Fruit fly (Drosophila melanogaster) whole organism, embryonic: ENCODE data around the gene CG3434.
A peak's percentile ranks its signal among the peaks of the same experiment; 100 is the strongest.

Experiments
- CG10462 ChIP-seq: fragments of 200-800 bp; sonication (Bioruptor generic); optimal IDR thresholded peaks from 2 replicates; lab custom pipeline; 2016; ENCODE audit warnings: missing biosample characterization, missing genetic modification characterization
- CG12236 ChIP-seq: fragments of 200-800 bp; sonication (Bioruptor generic); optimal IDR thresholded peaks from 2 replicates; lab custom pipeline; 2016; ENCODE audit warnings: missing biosample characterization, missing genetic modification characterization
- CG14014 ChIP-seq: fragments of 200-800 bp; sonication (Bioruptor generic); IDR thresholded peaks from 2 replicates; pipeline ENCODE4 v1.3.6; 2022; ENCODE audit warnings: missing biosample characterization, missing genetic modification characterization
- CG15269 ChIP-seq: fragments of 200-800 bp; sonication (Bioruptor generic); optimal IDR thresholded peaks from 2 replicates; lab custom pipeline; 2018; ENCODE audit warnings: missing biosample characterization, mild to moderate bottlenecking, missing genetic modification characterization, moderate library complexity
- CG15479 ChIP-seq: fragments of 200-800 bp; sonication (Bioruptor generic); optimal IDR thresholded peaks from 3 replicates; lab custom pipeline; 2019; ENCODE audit warnings: missing biosample characterization, mild to moderate bottlenecking, missing genetic modification characterization, moderate library complexity
- CG1602 ChIP-seq: fragments of 200-800 bp; sonication (Bioruptor generic); optimal IDR thresholded peaks from 3 replicates; lab custom pipeline; 2016; ENCODE audit warnings: missing biosample characterization, missing genetic modification characterization
- CG16813 ChIP-seq: fragments of 200-800 bp; sonication (Bioruptor generic); IDR thresholded peaks from 3 replicates; pipeline ENCODE4 v1.3.6; 2022; ENCODE audit warnings: missing biosample characterization, missing genetic modification characterization; ENCODE audit not compliant: partially characterized antibody
- CG17385 ChIP-seq: fragments of 200-800 bp; sonication (Bioruptor generic); optimal IDR thresholded peaks from 3 replicates; lab custom pipeline; 2018; ENCODE audit warnings: missing biosample characterization, mild to moderate bottlenecking, missing genetic modification characterization
- CG17568 ChIP-seq: fragments of 200-800 bp; sonication (Bioruptor generic); optimal IDR thresholded peaks from 2 replicates; lab custom pipeline; 2018; ENCODE audit warnings: missing biosample characterization, mild to moderate bottlenecking, missing genetic modification characterization, moderate library complexity
- CG2116 ChIP-seq: fragments of 200-800 bp; sonication (Bioruptor generic); optimal IDR thresholded peaks from 3 replicates; lab custom pipeline; 2018; ENCODE audit warnings: missing biosample characterization, mild to moderate bottlenecking, missing genetic modification characterization
- CG2120 ChIP-seq: fragments of 200-800 bp; sonication (Bioruptor generic); optimal IDR thresholded peaks from 3 replicates; lab custom pipeline; 2016; ENCODE audit warnings: missing biosample characterization, missing genetic modification characterization
- CG2199 ChIP-seq: fragments of 200-800 bp; sonication (Bioruptor generic); IDR thresholded peaks from 3 replicates; pipeline ENCODE4 v1.3.6; 2022; ENCODE audit warnings: missing biosample characterization, missing genetic modification characterization
- CG3847 ChIP-seq: fragments of 200-800 bp; sonication (Bioruptor generic); IDR thresholded peaks from 2 replicates; pipeline ENCODE4 v1.3.6; 2022; ENCODE audit warnings: missing biosample characterization, missing genetic modification characterization
- CG7745 ChIP-seq: fragments of 200-800 bp; sonication (Bioruptor generic); optimal IDR thresholded peaks from 2 replicates; lab custom pipeline; 2018; ENCODE audit warnings: missing biosample characterization, mild to moderate bottlenecking, missing genetic modification characterization, moderate library complexity
- CG7928 ChIP-seq: fragments of 200-800 bp; sonication (Bioruptor generic); optimal IDR thresholded peaks from 2 replicates; lab custom pipeline; 2017; ENCODE audit warnings: missing biosample characterization, mild to moderate bottlenecking, missing genetic modification characterization
- CG7987 ChIP-seq: fragments of 200-800 bp; sonication (Bioruptor generic); optimal IDR thresholded peaks from 2 replicates; lab custom pipeline; 2018; ENCODE audit warnings: missing biosample characterization, mild to moderate bottlenecking, missing genetic modification characterization, moderate library complexity
- CG9609 ChIP-seq: fragments of 200-800 bp; sonication (Bioruptor generic); optimal IDR thresholded peaks from 3 replicates; lab custom pipeline; 2016; ENCODE audit warnings: missing biosample characterization, missing genetic modification characterization
- CG9797 ChIP-seq: fragments of 200-800 bp; sonication (Bioruptor generic); optimal IDR thresholded peaks from 3 replicates; lab custom pipeline; 2018; ENCODE audit warnings: missing biosample characterization, mild to moderate bottlenecking, missing genetic modification characterization
- CHES-1-like ChIP-seq: fragments of 200-800 bp; sonication (Bioruptor generic); optimal IDR thresholded peaks from 2 replicates; lab custom pipeline; 2016; ENCODE audit warnings: missing biosample characterization, missing genetic modification characterization
- CkIIα-i1 ChIP-seq: fragments of 200-800 bp; sonication (Bioruptor generic); IDR thresholded peaks from 2 replicates; pipeline ENCODE4 v1.3.6; 2022; ENCODE audit warnings: missing biosample characterization, missing genetic modification characterization
- HHEX ChIP-seq: fragments of 200-800 bp; sonication (Bioruptor generic); optimal IDR thresholded peaks from 3 replicates; lab custom pipeline; 2017; ENCODE audit warnings: missing biosample characterization, mild to moderate bottlenecking, missing genetic modification characterization, missing genetic modification reagents
- Lim3 ChIP-seq: fragments of 200-800 bp; sonication (Bioruptor generic); IDR thresholded peaks from 2 replicates; pipeline ENCODE4 v1.3.6; 2022; ENCODE audit warnings: missing biosample characterization, missing genetic modification characterization
- MESR4 ChIP-seq: fragments of 200-800 bp; sonication (Bioruptor generic); optimal IDR thresholded peaks from 2 replicates; lab custom pipeline; 2018; ENCODE audit warnings: missing biosample characterization, mild to moderate bottlenecking, missing genetic modification characterization, moderate library complexity
- Myb ChIP-seq: fragments of 200-800 bp; sonication (Bioruptor generic); optimal IDR thresholded peaks from 2 replicates; lab custom pipeline; 2016; ENCODE audit warnings: missing biosample characterization, missing genetic modification characterization
- NfI ChIP-seq: fragments of 200-800 bp; sonication (Bioruptor generic); optimal IDR thresholded peaks from 3 replicates; lab custom pipeline; 2018; ENCODE audit warnings: missing biosample characterization, mild to moderate bottlenecking, missing genetic modification characterization, moderate library complexity
- Oli ChIP-seq: fragments of 200-800 bp; sonication (Bioruptor generic); optimal IDR thresholded peaks from 2 replicates; lab custom pipeline; 2018; ENCODE audit warnings: missing biosample characterization, mild to moderate bottlenecking, missing genetic modification characterization, moderate library complexity
- Rx ChIP-seq: fragments of 200-800 bp; sonication (Bioruptor generic); IDR thresholded peaks from 2 replicates; pipeline ENCODE4 v1.3.6; 2022; ENCODE audit warnings: missing biosample characterization, missing genetic modification characterization
- Scr ChIP-seq: fragments of 200-800 bp; sonication (Bioruptor generic); IDR thresholded peaks from 2 replicates; pipeline ENCODE4 v1.3.6; 2022; ENCODE audit warnings: missing biosample characterization, missing genetic modification characterization; ENCODE audit not compliant: partially characterized antibody
- Sry-β ChIP-seq: fragments of 200-800 bp; sonication (Bioruptor generic); optimal IDR thresholded peaks from 2 replicates; lab custom pipeline; 2018; ENCODE audit warnings: missing biosample characterization, mild to moderate bottlenecking, missing genetic modification characterization, moderate library complexity
- abd-A ChIP-seq: fragments of 200-800 bp; sonication (Bioruptor generic); optimal IDR thresholded peaks from 3 replicates; lab custom pipeline; 2019; ENCODE audit warnings: missing biosample characterization, mild to moderate bottlenecking, missing genetic modification characterization, moderate library complexity
- ash1 ChIP-seq: fragments of 200-800 bp; sonication (Bioruptor generic); optimal IDR thresholded peaks from 2 replicates; lab custom pipeline; 2018; ENCODE audit warnings: missing biosample characterization, mild to moderate bottlenecking, missing genetic modification characterization
- cato ChIP-seq: fragments of 200-800 bp; sonication (Bioruptor generic); optimal IDR thresholded peaks from 2 replicates; lab custom pipeline; 2016; ENCODE audit warnings: missing biosample characterization, missing genetic modification characterization, borderline replicate concordance
- crp ChIP-seq, 2 experiments: fragments of 200-800 bp; sonication (Bioruptor generic); optimal IDR thresholded peaks; 2 replicates in 1 of 2; 3 replicates in 1 of 2; lab custom pipeline; 2017; ENCODE audit warnings: missing biosample characterization in 2 of 2, missing genetic modification characterization in 2 of 2, mild to moderate bottlenecking in 1 of 2, moderate library complexity in 1 of 2
- dimm ChIP-seq: fragments of 200-800 bp; sonication (Bioruptor generic); IDR thresholded peaks from 2 replicates; pipeline ENCODE4 v1.3.6; 2022; ENCODE audit warnings: missing biosample characterization, missing genetic modification characterization
- gcm ChIP-seq: fragments of 200-800 bp; sonication (Bioruptor generic); optimal IDR thresholded peaks from 2 replicates; lab custom pipeline; 2019; ENCODE audit warnings: missing biosample characterization, mild to moderate bottlenecking, missing genetic modification characterization, moderate library complexity
- hbn ChIP-seq: fragments of 200-800 bp; sonication (Bioruptor generic); IDR thresholded peaks from 2 replicates; pipeline ENCODE4 v1.3.6; 2022; ENCODE audit warnings: missing biosample characterization, missing genetic modification characterization; ENCODE audit not compliant: partially characterized antibody
- jigr1 ChIP-seq: fragments of 200-800 bp; sonication (Bioruptor generic); IDR thresholded peaks from 3 replicates; pipeline ENCODE4 v1.3.6; 2022; ENCODE audit warnings: missing biosample characterization, missing genetic modification characterization
- kah ChIP-seq: fragments of 200-800 bp; sonication (Bioruptor generic); optimal IDR thresholded peaks from 2 replicates; lab custom pipeline; 2018; ENCODE audit warnings: missing biosample characterization, mild to moderate bottlenecking, missing genetic modification characterization
- lbe ChIP-seq: fragments of 200-800 bp; sonication (Bioruptor generic); optimal IDR thresholded peaks from 2 replicates; lab custom pipeline; 2016; ENCODE audit warnings: missing biosample characterization, mild to moderate bottlenecking, missing genetic modification characterization
- mam ChIP-seq: fragments of 200-800 bp; sonication (Bioruptor generic); optimal IDR thresholded peaks from 3 replicates; lab custom pipeline; 2016; ENCODE audit warnings: missing biosample characterization, missing genetic modification characterization
- pnt ChIP-seq: fragments of 200-800 bp; sonication (Bioruptor generic); optimal IDR thresholded peaks from 3 replicates; lab custom pipeline; 2016; ENCODE audit warnings: missing biosample characterization, missing genetic modification characterization
- prd ChIP-seq, 3 experiments: fragments of >200 bp in 2 of 3; fragments of 200-800 bp in 1 of 3; sonication (Bioruptor generic) in 1 of 3; optimal IDR thresholded peaks in 2 of 3; IDR thresholded peaks in 1 of 3; 2 replicates in 2 of 3; 3 replicates in 1 of 3; pipeline versions ENCODE4 v1.3.6 to Lab custom; 2017 to 2022; ENCODE audit warnings: missing biosample characterization in 1 of 3, missing genetic modification characterization in 1 of 3
- sens ChIP-seq: fragments of 200-800 bp; sonication (Bioruptor generic); peaks from one replicate; lab custom pipeline; 2016; ENCODE audit warnings: missing biosample characterization, missing genetic modification characterization
- seq ChIP-seq: fragments of 200-800 bp; sonication (Bioruptor generic); IDR thresholded peaks from 2 replicates; pipeline ENCODE4 v1.3.6; 2022; ENCODE audit warnings: missing biosample characterization, missing genetic modification characterization
- slou ChIP-seq: fragments of 200-800 bp; sonication (Bioruptor generic); optimal IDR thresholded peaks from 3 replicates; lab custom pipeline; 2016; ENCODE audit warnings: missing biosample characterization, missing genetic modification characterization
- tll ChIP-seq, 2 experiments: fragments of 200-800 bp in 1 of 2; fragments of >200 bp in 1 of 2; sonication (Bioruptor generic) in 1 of 2; optimal IDR thresholded peaks; 2 replicates each; lab custom pipeline; 2017 to 2019; ENCODE audit warnings: missing biosample characterization in 2 of 2, missing genetic modification characterization in 2 of 2, mild to moderate bottlenecking in 1 of 2, moderate library complexity in 1 of 2
- vnd ChIP-seq: fragments of 200-800 bp; sonication (Bioruptor generic); IDR thresholded peaks from 3 replicates; pipeline ENCODE4 v1.3.6; 2022; ENCODE audit warnings: missing biosample characterization, missing genetic modification characterization; ENCODE audit not compliant: partially characterized antibody
- yki ChIP-seq: fragments of >200 bp; optimal IDR thresholded peaks from 3 replicates; lab custom pipeline; 2018
- zfh1 ChIP-seq: fragments of 200-800 bp; sonication (Bioruptor generic); IDR thresholded peaks from 3 replicates; pipeline ENCODE4 v1.3.6; 2022; ENCODE audit warnings: missing biosample characterization, missing genetic modification characterization

CG3434 gene

DNA sequence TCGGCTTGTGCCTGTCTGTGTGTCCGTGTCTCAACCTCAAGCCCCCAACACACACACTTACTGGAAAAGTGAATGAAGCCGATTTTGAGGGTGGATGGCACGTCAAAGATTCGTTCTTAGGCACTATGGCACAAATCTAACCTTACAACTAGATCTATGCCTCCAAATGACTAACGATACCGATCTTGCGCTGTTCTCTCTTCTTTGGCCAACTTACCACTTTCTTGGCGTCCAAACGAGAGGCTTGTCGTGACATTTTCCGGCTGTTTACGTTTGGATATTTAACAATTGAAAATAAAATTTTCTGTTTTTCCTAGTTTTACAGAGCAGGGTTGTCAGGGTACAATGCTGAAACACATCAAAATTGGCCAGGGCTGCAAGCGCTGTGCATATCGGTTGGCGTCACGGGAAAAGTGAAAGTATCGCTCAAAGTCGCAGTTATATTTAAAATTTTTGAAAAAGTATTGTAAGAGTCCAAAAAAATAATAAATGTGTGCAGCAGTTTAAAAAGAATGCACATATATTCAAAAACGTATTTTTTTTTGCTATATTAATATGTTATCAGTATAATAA, 18.6 kb downstream of the CG3434 start, which contains the start of the genes Bet3 and Nf-YA (continued):
- TF ChIP-seq seq (GFP tag; lab: Robert Waterston, UW) (no peak), Oli (tag; lab: Kevin White, UChicago) (no peak), sens (GFP tag; lab: Kevin White, UChicago) (peak; percentile 92), CG10462 (GFP tag; lab: Kevin White, UChicago) (no peak), prd (optimal IDR thresholded peaks at IDR 0.05; lab: Kevin White, UChicago) (no peak), prd (GFP tag; IDR thresholded peaks at IDR 0.05; lab: Robert Waterston, UW) (peak; percentile 64; the same call in 2 of the 3 replicates), CG15269 (tag; lab: Kevin White, UChicago) (peak; percentile 39), slou (GFP tag; lab: Kevin White, UChicago) (peak; percentile 41), CG2120 (GFP tag; lab: Kevin White, UChicago) (peak; percentile 63), CG7745 (tag; lab: Kevin White, UChicago) (no peak), CG2116 (GFP tag; lab: Kevin White, UChicago) (peak; percentile 96), kah (GFP tag; lab: Kevin White, UChicago) (no peak), CG9797 (GFP tag; lab: Kevin White, UChicago) (peak; percentile 53), Sry-β (GFP tag; lab: Kevin White, UChicago) (no peak), MESR4 (GFP tag; lab: Kevin White, UChicago) (peak; percentile 92), CG17568 (GFP tag; lab: Kevin White, UChicago) (no peak), NfI (GFP tag; lab: Kevin White, UChicago) (peak; percentile 54), abd-A (tag; lab: Kevin White, UChicago) (no peak), CG7987 (GFP tag; lab: Kevin White, UChicago) (peak; percentile 35), ash1 (GFP tag; lab: Kevin White, UChicago) (no peak), jigr1 (GFP tag; lab: Robert Waterston, UW) (peak; percentile 20; the same call in 1 of the 3 replicates), mam (GFP tag; lab: Kevin White, UChicago) (peak; percentile 90), yki (lab: Kevin White, UChicago) (no peak), HHEX (GFP tag; lab: Kevin White, UChicago) (peak; percentile 12), hbn (GFP tag; lab: Robert Waterston, UW) (peak; percentile 87), lbe (GFP tag; lab: Kevin White, UChicago) (peak; percentile 22), pnt (GFP tag; lab: Kevin White, UChicago) (peak; percentile 49), dimm (GFP tag; lab: Robert Waterston, UW) (no peak), CG1602 (GFP tag; lab: Kevin White, UChicago) (peak; percentile 2), Scr (GFP tag; lab: Robert Waterston, UW) (peak; percentile 82), CG3847 (GFP tag; lab: Robert Waterston, UW) (peak; percentile 73), tll (GFP tag; optimal IDR thresholded peaks at IDR 0.05; lab: Kevin White, UChicago) (no peak), Rx (GFP tag; lab: Robert Waterston, UW) (0 out of 2 replicates have a peak, but pooled peaks have one; percentile 33), gcm (GFP tag; lab: Kevin White, UChicago) (no peak), cato (no peak), CG2199 (GFP tag; lab: Robert Waterston, UW) (no peak), CG15479 (GFP tag; lab: Kevin White, UChicago) (no peak), CG14014 (GFP tag; lab: Robert Waterston, UW) (peak; percentile 49; the same call in 1 of the 2 replicates), Myb (GFP tag; lab: Kevin White, UChicago) (peak; percentile 98), Lim3 (GFP tag; lab: Robert Waterston, UW) (no peak), crp (GFP tag; optimal IDR thresholded peaks at IDR 0.05; lab: Kevin White, UChicago) (peak in 1 of 2 experiments; percentile 7), zfh1 (GFP tag; lab: Robert Waterston, UW) (no peak; the same call in 2 of the 3 replicates), CG9609 (GFP tag; lab: Kevin White, UChicago) (peak; percentile 55), vnd (GFP tag; lab: Robert Waterston, UW) (peak; percentile 76), CG16813 (GFP tag; lab: Robert Waterston, UW) (peak; percentile 85), CG12236 (no peak), CHES-1-like (peak; percentile 63), CG17385 (peak; percentile 8), CG7928 (GFP tag; lab: Kevin White, UChicago) (peak; percentile 97), CkIIα-i1 (GFP tag; lab: Robert Waterston, UW) (no peak)
